Fruit fly (Drosophila melanogaster) whole organism, prepupa: ENCODE measurements around the gene CG46525.
A peak's percentile ranks its signal among the peaks of the same experiment; 100 is the strongest.

Experiments
- CG10631 ChIP-seq: fragments of 200-800 bp; sonication (Bioruptor generic); optimal IDR thresholded peaks from 2 replicates; lab custom pipeline; 2016; ENCODE audit warnings: missing biosample characterization, missing genetic modification characterization
- CG10669 ChIP-seq: fragments of 200-800 bp; sonication (Bioruptor generic); optimal IDR thresholded peaks from 3 replicates; lab custom pipeline; 2018; ENCODE audit warnings: missing biosample characterization, mild to moderate bottlenecking, missing genetic modification characterization, moderate library complexity
- CG11762 ChIP-seq: fragments of 200-800 bp; sonication (Bioruptor generic); optimal IDR thresholded peaks from 3 replicates; lab custom pipeline; 2016; ENCODE audit warnings: missing biosample characterization, missing genetic modification characterization; ENCODE audit not compliant: insufficient read depth
- CG11902 ChIP-seq: fragments of 200-800 bp; sonication (Bioruptor generic); optimal IDR thresholded peaks from 3 replicates; lab custom pipeline; 2016; ENCODE audit warnings: missing biosample characterization, missing genetic modification characterization
- CG15336 ChIP-seq: fragments of 200-800 bp; sonication (Bioruptor generic); IDR thresholded peaks from 2 replicates; pipeline ENCODE4 v1.3.6; 2022; ENCODE audit warnings: missing biosample characterization, missing genetic modification characterization
- CG16779 ChIP-seq: fragments of 200-800 bp; sonication (Bioruptor generic); optimal IDR thresholded peaks from 3 replicates; lab custom pipeline; 2017; ENCODE audit warnings: missing biosample characterization, mild to moderate bottlenecking, missing genetic modification characterization
- CG3032 ChIP-seq: fragments of 200-800 bp; optimal IDR thresholded peaks from 2 replicates; lab custom pipeline; 2019; ENCODE audit warnings: missing biosample characterization, mild to moderate bottlenecking, missing genetic modification characterization, moderate library complexity
- CG31627 ChIP-seq: fragments of 200-800 bp; sonication (Bioruptor generic); optimal IDR thresholded peaks from 3 replicates; lab custom pipeline; 2016; ENCODE audit warnings: missing biosample characterization, missing genetic modification characterization
- CG32006 ChIP-seq: fragments of 200-800 bp; sonication (Bioruptor generic); optimal IDR thresholded peaks from 3 replicates; lab custom pipeline; 2017; ENCODE audit warnings: missing biosample characterization, mild to moderate bottlenecking, missing genetic modification characterization
- CG34406 ChIP-seq: fragments of 200-800 bp; sonication (Bioruptor generic); optimal IDR thresholded peaks from 3 replicates; lab custom pipeline; 2016; ENCODE audit warnings: missing biosample characterization, missing genetic modification characterization
- CG3919 ChIP-seq: fragments of 200-800 bp; sonication (Bioruptor generic); optimal IDR thresholded peaks from 3 replicates; lab custom pipeline; 2016; ENCODE audit warnings: missing biosample characterization, missing genetic modification characterization
- CG4318 ChIP-seq: fragments of 200-800 bp; sonication (Bioruptor generic); optimal IDR thresholded peaks from 3 replicates; lab custom pipeline; 2017; ENCODE audit warnings: missing biosample characterization, mild to moderate bottlenecking, missing genetic modification characterization
- CG6163 ChIP-seq: fragments of 200-800 bp; sonication (Bioruptor generic); IDR thresholded peaks from 3 replicates; pipeline ENCODE4 v1.3.6; 2022; ENCODE audit warnings: missing biosample characterization, missing genetic modification characterization
- CG6276 ChIP-seq: fragments of 200-800 bp; sonication (Bioruptor generic); optimal IDR thresholded peaks from 2 replicates; lab custom pipeline; 2017; ENCODE audit warnings: missing biosample characterization, mild to moderate bottlenecking, missing genetic modification characterization
- CG6792 ChIP-seq: fragments of 200-800 bp; sonication (Bioruptor generic); optimal IDR thresholded peaks from 3 replicates; lab custom pipeline; 2016; ENCODE audit warnings: missing biosample characterization, missing genetic modification characterization
- CG6808 ChIP-seq: fragments of 200-800 bp; sonication (Bioruptor generic); optimal IDR thresholded peaks from 3 replicates; lab custom pipeline; 2017; ENCODE audit warnings: missing biosample characterization, missing genetic modification characterization, mild to moderate bottlenecking, moderate library complexity, missing genetic modification reagents
- CG7368 ChIP-seq: fragments of 200-800 bp; sonication (Bioruptor generic); optimal IDR thresholded peaks from 3 replicates; lab custom pipeline; 2016; ENCODE audit warnings: missing biosample characterization, missing genetic modification characterization
- CG8119 ChIP-seq: fragments of 200-800 bp; sonication (Bioruptor generic); IDR thresholded peaks from 3 replicates; pipeline ENCODE4 v1.3.6; 2022; ENCODE audit warnings: missing biosample characterization, missing genetic modification characterization
- CG8319 ChIP-seq: fragments of 200-800 bp; sonication (Bioruptor generic); optimal IDR thresholded peaks from 3 replicates; lab custom pipeline; 2016; ENCODE audit warnings: missing biosample characterization, missing genetic modification characterization
- CG8632 ChIP-seq: fragments of 200-800 bp; sonication (Bioruptor generic); optimal IDR thresholded peaks from 3 replicates; lab custom pipeline; 2016; ENCODE audit warnings: missing biosample characterization, missing genetic modification characterization
- CG9139 ChIP-seq: fragments of 200-800 bp; sonication (Bioruptor generic); optimal IDR thresholded peaks from 3 replicates; lab custom pipeline; 2017; ENCODE audit warnings: missing biosample characterization, mild to moderate bottlenecking, missing genetic modification characterization
- Eip78C ChIP-seq: fragments of 200-800 bp; sonication (Bioruptor generic); peaks from one replicate; lab custom pipeline; 2016; ENCODE audit warnings: missing biosample characterization, missing genetic modification characterization
- Eip93F ChIP-seq: fragments of 200-800 bp; sonication (Bioruptor generic); optimal IDR thresholded peaks from 2 replicates; lab custom pipeline; 2016; ENCODE audit warnings: missing biosample characterization, mild to moderate bottlenecking, missing genetic modification characterization
- Ets21C ChIP-seq: fragments of 200-800 bp; sonication (Bioruptor generic); optimal IDR thresholded peaks from 3 replicates; lab custom pipeline; 2016; ENCODE audit warnings: missing biosample characterization, missing genetic modification characterization
- Ets96B ChIP-seq: fragments of 200-800 bp; optimal IDR thresholded peaks from 2 replicates; lab custom pipeline; 2019; ENCODE audit warnings: missing biosample characterization, mild to moderate bottlenecking, missing genetic modification characterization, moderate library complexity
- Gug ChIP-seq: fragments of 200-800 bp; sonication (Bioruptor generic); IDR thresholded peaks from 2 replicates; pipeline ENCODE4 v1.3.6; 2022; ENCODE audit warnings: missing biosample characterization, missing genetic modification characterization
- Hr38 ChIP-seq: sonication (Bioruptor generic); optimal IDR thresholded peaks from 2 replicates; lab custom pipeline; 2016; ENCODE audit warnings: missing biosample characterization, missing genetic modification characterization
- Hr39 ChIP-seq: fragments of 200-800 bp; sonication (Bioruptor generic); optimal IDR thresholded peaks from 2 replicates; lab custom pipeline; 2016; ENCODE audit warnings: missing biosample characterization, missing genetic modification characterization
- Hr4 ChIP-seq: fragments of 200-800 bp; sonication (Bioruptor generic); optimal IDR thresholded peaks from 3 replicates; lab custom pipeline; 2016; ENCODE audit warnings: missing biosample characterization, missing genetic modification characterization
- Lpt ChIP-seq: fragments of 200-800 bp; sonication (Bioruptor generic); optimal IDR thresholded peaks from 3 replicates; lab custom pipeline; 2016; ENCODE audit warnings: missing biosample characterization, missing genetic modification characterization
- Met ChIP-seq: fragments of 200-800 bp; sonication (Bioruptor generic); optimal IDR thresholded peaks from 3 replicates; lab custom pipeline; 2016; ENCODE audit warnings: missing biosample characterization, missing genetic modification characterization
- OdsH ChIP-seq: fragments of 200-800 bp; sonication (Bioruptor generic); optimal IDR thresholded peaks from 3 replicates; lab custom pipeline; 2016; ENCODE audit warnings: missing biosample characterization, missing genetic modification characterization
- Smox ChIP-seq: fragments of 200-800 bp; sonication (Bioruptor generic); optimal IDR thresholded peaks from 3 replicates; lab custom pipeline; 2016; ENCODE audit warnings: missing biosample characterization, missing genetic modification characterization
- Sox14 ChIP-seq: fragments of 200-800 bp; sonication (Bioruptor generic); optimal IDR thresholded peaks from 3 replicates; lab custom pipeline; 2016; ENCODE audit warnings: missing biosample characterization, missing genetic modification characterization
- Sox15 ChIP-seq: fragments of 200-800 bp; sonication (Bioruptor generic); optimal IDR thresholded peaks from 3 replicates; lab custom pipeline; 2016; ENCODE audit warnings: missing biosample characterization, missing genetic modification characterization
- achi ChIP-seq: fragments of 200-800 bp; sonication (Bioruptor generic); optimal IDR thresholded peaks from 3 replicates; lab custom pipeline; 2016; ENCODE audit warnings: missing biosample characterization, missing genetic modification characterization
- acj6 ChIP-seq: fragments of 200-800 bp; sonication (Bioruptor generic); optimal IDR thresholded peaks from 3 replicates; lab custom pipeline; 2016; ENCODE audit warnings: missing biosample characterization, missing genetic modification characterization
- cyc ChIP-seq: fragments of 200-800 bp; sonication (Bioruptor generic); optimal IDR thresholded peaks from 3 replicates; lab custom pipeline; 2016; ENCODE audit warnings: missing biosample characterization, missing genetic modification characterization
- dac ChIP-seq: fragments of 200-800 bp; sonication (Bioruptor generic); optimal IDR thresholded peaks from 2 replicates; lab custom pipeline; 2017; ENCODE audit warnings: missing biosample characterization, mild to moderate bottlenecking, missing genetic modification characterization
- dsx ChIP-seq: fragments of 200-800 bp; optimal IDR thresholded peaks from 3 replicates; lab custom pipeline; 2019; ENCODE audit warnings: missing biosample characterization, mild to moderate bottlenecking, missing genetic modification characterization, moderate library complexity; ENCODE audit not compliant: poor library complexity, severe bottlenecking
- eg ChIP-seq: fragments of 200-800 bp; sonication (Bioruptor generic); IDR thresholded peaks from 3 replicates; pipeline ENCODE4 v1.3.6; 2022; ENCODE audit warnings: missing biosample characterization, missing genetic modification characterization
- esn ChIP-seq: fragments of 200-800 bp; sonication (Bioruptor generic); optimal IDR thresholded peaks from 2 replicates; lab custom pipeline; 2016; ENCODE audit warnings: missing biosample characterization, mild to moderate bottlenecking, missing genetic modification characterization, moderate library complexity
- fd59A ChIP-seq: fragments of 200-800 bp; sonication (Bioruptor generic); optimal IDR thresholded peaks from 2 replicates; lab custom pipeline; 2017; ENCODE audit warnings: missing biosample characterization, mild to moderate bottlenecking, missing genetic modification characterization, missing genetic modification reagents
- fd85E ChIP-seq: fragments of 200-800 bp; sonication (Bioruptor generic); optimal IDR thresholded peaks from 3 replicates; lab custom pipeline; 2016; ENCODE audit warnings: missing biosample characterization, missing genetic modification characterization
- fkh ChIP-seq: fragments of 200-800 bp; sonication (Bioruptor generic); optimal IDR thresholded peaks from 3 replicates; lab custom pipeline; 2017; ENCODE audit warnings: missing biosample characterization, mild to moderate bottlenecking, missing genetic modification characterization, moderate library complexity
- net ChIP-seq: fragments of 200-800 bp; sonication (Bioruptor generic); optimal IDR thresholded peaks from 3 replicates; lab custom pipeline; 2016; ENCODE audit warnings: missing biosample characterization, missing genetic modification characterization
- salr ChIP-seq, 2 experiments: fragments of 200-800 bp; sonication (Bioruptor generic); optimal IDR thresholded peaks; 3 replicates each; lab custom pipeline; 2016 to 2018; ENCODE audit warnings: missing biosample characterization in 2 of 2, missing genetic modification characterization in 2 of 2, mild to moderate bottlenecking in 1 of 2
- spab ChIP-seq: fragments of 200-800 bp; sonication (Bioruptor generic); optimal IDR thresholded peaks from 2 replicates; lab custom pipeline; 2017; ENCODE audit warnings: missing biosample characterization, mild to moderate bottlenecking, missing genetic modification characterization, missing genetic modification reagents
- ss ChIP-seq, 2 experiments: fragments of 200-800 bp; sonication (Bioruptor generic); optimal IDR thresholded peaks; 2 replicates in 1 of 2; 3 replicates in 1 of 2; lab custom pipeline; 2017 to 2018; ENCODE audit warnings: mild to moderate bottlenecking in 2 of 2, missing biosample characterization in 2 of 2, missing genetic modification characterization in 2 of 2, moderate library complexity in 1 of 2
- topi ChIP-seq: fragments of 200-800 bp; sonication (Bioruptor generic); optimal IDR thresholded peaks from 3 replicates; lab custom pipeline; 2016; ENCODE audit warnings: missing biosample characterization, missing genetic modification characterization
- vri ChIP-seq: fragments of 200-800 bp; sonication (Bioruptor generic); optimal IDR thresholded peaks from 3 replicates; lab custom pipeline; 2016; ENCODE audit warnings: missing biosample characterization, mild to moderate bottlenecking, missing genetic modification characterization

Gene CG46525

DNA sequence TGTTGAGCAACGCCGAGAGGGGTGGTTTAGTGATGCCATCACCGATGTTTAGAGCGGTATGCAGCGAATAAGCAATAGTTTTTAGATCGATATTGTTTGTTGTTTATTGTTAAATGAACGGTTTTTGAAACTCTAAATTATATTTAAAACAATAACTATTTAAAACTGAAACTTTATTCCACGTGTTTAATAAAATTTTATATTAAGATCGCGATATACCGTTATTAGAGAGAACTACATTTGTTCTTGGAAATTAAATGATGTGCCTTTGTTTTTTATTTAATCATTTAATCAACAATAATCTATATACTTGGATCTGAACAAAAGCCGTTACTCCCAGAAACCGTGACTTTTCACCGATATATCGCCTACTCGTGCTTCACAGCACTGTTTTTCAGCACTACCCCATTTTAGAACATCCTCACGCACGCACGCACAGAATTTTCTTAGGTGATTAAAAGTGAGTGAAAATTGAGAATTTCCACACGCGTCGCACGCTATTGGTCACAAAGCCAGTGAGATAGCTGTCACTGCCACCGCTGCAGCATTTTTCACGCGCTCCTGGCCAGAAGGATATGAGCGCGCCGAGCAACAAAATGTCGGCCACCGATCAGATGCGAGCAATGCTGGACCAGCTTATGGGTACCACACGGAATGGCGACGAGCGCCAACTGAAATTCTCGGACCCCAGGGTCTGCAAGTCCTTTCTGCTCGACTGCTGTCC lies 39.0 kb downstream of the CG46525 start, which contains the start of the genes U4-U6-60K and CG7564:
U4-U6-60K (minus strand) TSS at position 20 of the 724 bp plus-strand sequence.
CG7564 (plus strand) TSS at position 406 of the 724 bp plus-strand sequence.
- TF ChIP-seq dsx (no peak), Ets21C (GFP tag; lab: Kevin White, UChicago) (peak; percentile 10), CG3032 (tag; lab: Kevin White, UChicago) (peak; percentile 57), salr (GFP tag; optimal IDR thresholded peaks at IDR 0.05; lab: Kevin White, UChicago) (no peak), Eip78C (peak; percentile 78), CG11902 (peak; percentile 26), cyc (GFP tag; lab: Kevin White, UChicago) (peak; percentile 71), topi (GFP tag; lab: Kevin White, UChicago) (peak; percentile 75), CG34406 (GFP tag; lab: Kevin White, UChicago) (peak; percentile 47), fkh (GFP tag; lab: Kevin White, UChicago) (no peak), CG6792 (GFP tag; lab: Kevin White, UChicago) (peak; percentile 39), CG6276 (GFP tag; lab: Kevin White, UChicago) (no peak), ss (GFP tag; optimal IDR thresholded peaks at IDR 0.05; lab: Kevin White, UChicago) (no peak), achi (GFP tag; lab: Kevin White, UChicago) (peak; percentile 59), CG16779 (tag; lab: Kevin White, UChicago) (no peak), fd85E (GFP tag; lab: Kevin White, UChicago) (peak; percentile 43), CG4318 (no peak), CG9139 (GFP tag; lab: Kevin White, UChicago) (no peak), Met (GFP tag; lab: Kevin White, UChicago) (no peak), Smox (GFP tag; lab: Kevin White, UChicago) (no peak), Hr4 (GFP tag; lab: Kevin White, UChicago) (peak; percentile 62), CG3919 (GFP tag; lab: Kevin White, UChicago) (peak; percentile 65), esn (GFP tag; lab: Kevin White, UChicago) (peak; percentile 71), CG10669 (GFP tag; lab: Kevin White, UChicago) (no peak), Sox14 (peak; percentile 69), Sox15 (GFP tag; lab: Kevin White, UChicago) (peak; percentile 45), Eip93F (GFP tag; lab: Kevin White, UChicago) (peak; percentile 64), CG32006 (peak; percentile 61), Hr38 (no peak), vri (GFP tag; lab: Kevin White, UChicago) (no peak), CG8632 (GFP tag; lab: Kevin White, UChicago) (peak; percentile 51), Ets96B (tag; lab: Kevin White, UChicago) (peak; percentile 16), acj6 (GFP tag; lab: Kevin White, UChicago) (peak; percentile 63), net (peak; percentile 33), spab (no peak), OdsH (peak; percentile 60), CG6808 (GFP tag; lab: Kevin White, UChicago) (peak; percentile 69), Lpt (GFP tag; lab: Kevin White, UChicago) (peak; percentile 30), CG10631 (GFP tag; lab: Kevin White, UChicago) (no peak), eg (GFP tag; lab: Robert Waterston, UW) (no peak; the same call in 2 of the 3 replicates), dac (GFP tag; lab: Kevin White, UChicago) (no peak), CG15336 (no peak), fd59A (GFP tag; lab: Kevin White, UChicago) (peak; percentile 31), CG7368 (no peak), CG8319 (GFP tag; lab: Kevin White, UChicago) (peak; percentile 42), CG11762 (GFP tag; lab: Kevin White, UChicago) (peak; percentile 7), Hr39 (GFP tag; lab: Kevin White, UChicago) (peak; percentile 69), Gug (GFP tag; lab: Robert Waterston, UW) (peak; percentile 29; the same call in 1 of the 2 replicates), CG31627 (peak; percentile 68), CG6163 (GFP tag; lab: Robert Waterston, UW) (0 out of 3 replicates have a peak, but pooled peaks have one; percentile 28), CG8119 (GFP tag; lab: Robert Waterston, UW) (no peak)
